Worm (Caenorhabditis elegans) whole organism, mixed stage, embryonic: ENCODE measurements around the gene W09D10.5.

ENCODE experiments used
- M03D4.4 ChIP-seq: sonication (generic microtip); optimal IDR thresholded peaks from 2 replicates; lab custom pipeline; 2017; ENCODE audit warnings: mild to moderate bottlenecking, missing genetic modification characterization, missing compliant biosample characterization
- bed-3 ChIP-seq: fragments of 200-800 bp; sonication (Bioruptor generic); optimal IDR thresholded peaks from 3 replicates; lab custom pipeline; 2018; ENCODE audit warnings: mild to moderate bottlenecking, missing genetic modification characterization, moderate library complexity, missing compliant biosample characterization
- blmp-1 ChIP-seq: fragments of 150-350 bp; optimal IDR thresholded peaks from 2 replicates; lab custom pipeline; 2014; ENCODE audit warnings: missing biosample characterization, missing genetic modification characterization
- ceh-39 ChIP-seq: fragments of 150-350 bp; optimal IDR thresholded peaks from 2 replicates; lab custom pipeline; 2014; ENCODE audit warnings: missing biosample characterization, missing genetic modification characterization
- ceh-43 ChIP-seq: fragments of 200-800 bp; sonication (Bioruptor generic); optimal IDR thresholded peaks from 2 replicates; lab custom pipeline; 2018; ENCODE audit warnings: mild to moderate bottlenecking, missing genetic modification characterization, moderate library complexity, missing compliant biosample characterization
- ceh-83 ChIP-seq: fragments of 200-800 bp; sonication (Bioruptor generic); optimal IDR thresholded peaks from 2 replicates; lab custom pipeline; 2018; ENCODE audit warnings: mild to moderate bottlenecking, missing genetic modification characterization, missing compliant biosample characterization
- ces-1 ChIP-seq: fragments of 150-350 bp; optimal IDR thresholded peaks from 2 replicates; lab custom pipeline; 2014; ENCODE audit warnings: missing biosample characterization, missing genetic modification reagents, missing genetic modification characterization
- cnd-1 ChIP-seq: fragments of 200-800 bp; sonication (Bioruptor generic); optimal IDR thresholded peaks from 2 replicates; lab custom pipeline; 2018; ENCODE audit warnings: mild to moderate bottlenecking, missing genetic modification characterization, missing compliant biosample characterization
- drap-1 ChIP-seq: fragments of 200-800 bp; sonication (Bioruptor generic); optimal IDR thresholded peaks from 3 replicates; lab custom pipeline; 2018; ENCODE audit warnings: mild to moderate bottlenecking, missing genetic modification characterization, missing compliant biosample characterization
- elt-1 ChIP-seq: sonication (generic microtip); optimal IDR thresholded peaks from 2 replicates; lab custom pipeline; 2017; ENCODE audit warnings: missing genetic modification characterization, mild to moderate bottlenecking, missing compliant biosample characterization, antibody characterized with exemption, moderate library complexity, borderline replicate concordance; ENCODE audit not compliant: insufficient read depth
- elt-3 ChIP-seq: fragments of 150-350 bp; optimal IDR thresholded peaks from 2 replicates; lab custom pipeline; 2014; ENCODE audit warnings: missing biosample characterization, missing genetic modification characterization
- flh-1 ChIP-seq: fragments of 200-800 bp; sonication (Bioruptor generic); optimal IDR thresholded peaks from 2 replicates; lab custom pipeline; 2018; ENCODE audit warnings: mild to moderate bottlenecking, missing genetic modification characterization, moderate library complexity, missing compliant biosample characterization
- ham-2 ChIP-seq: fragments of 200-800 bp; sonication (Bioruptor generic); optimal IDR thresholded peaks from 2 replicates; lab custom pipeline; 2018; ENCODE audit warnings: mild to moderate bottlenecking, missing genetic modification characterization, missing compliant biosample characterization
- hlh-1 ChIP-seq: fragments of 150-350 bp; optimal IDR thresholded peaks from 2 replicates; lab custom pipeline; 2014; ENCODE audit warnings: missing biosample characterization, missing genetic modification reagents, missing genetic modification characterization
- lin-13 ChIP-seq: fragments of 150-350 bp; optimal IDR thresholded peaks from 2 replicates; lab custom pipeline; 2014; ENCODE audit warnings: missing biosample characterization, missing genetic modification characterization
- lin-32 ChIP-seq: fragments of 200-800 bp; sonication (Bioruptor generic); optimal IDR thresholded peaks from 2 replicates; lab custom pipeline; 2018; ENCODE audit warnings: mild to moderate bottlenecking, missing genetic modification characterization, missing compliant biosample characterization
- lsy-2 ChIP-seq: fragments of 150-350 bp; optimal IDR thresholded peaks from 2 replicates; lab custom pipeline; 2014; ENCODE audit warnings: missing biosample characterization, missing genetic modification characterization
- mab-5 ChIP-seq: fragments of 150-350 bp; optimal IDR thresholded peaks from 2 replicates; lab custom pipeline; 2014; ENCODE audit warnings: missing biosample characterization, missing genetic modification characterization
- mep-1 ChIP-seq: fragments of 150-350 bp; optimal IDR thresholded peaks from 2 replicates; lab custom pipeline; 2017; ENCODE audit warnings: missing biosample characterization, missing genetic modification reagents, missing genetic modification characterization, inconsistent platforms
- mls-2 ChIP-seq: sonication (generic microtip); optimal IDR thresholded peaks from 2 replicates; lab custom pipeline; 2016; ENCODE audit warnings: mild to moderate bottlenecking, missing genetic modification characterization, moderate library complexity, missing compliant biosample characterization
- nhr-12 ChIP-seq: fragments of 150-350 bp; optimal IDR thresholded peaks from 2 replicates; lab custom pipeline; 2014; ENCODE audit warnings: missing biosample characterization, missing genetic modification characterization
- nhr-2 ChIP-seq: fragments of 150-350 bp; optimal IDR thresholded peaks from 2 replicates; lab custom pipeline; 2014; ENCODE audit warnings: missing biosample characterization, missing genetic modification characterization
- nhr-237 ChIP-seq: fragments of 150-350 bp; optimal IDR thresholded peaks from 2 replicates; lab custom pipeline; 2014; ENCODE audit warnings: missing biosample characterization, missing genetic modification characterization
- nhr-28 ChIP-seq: fragments of 150-350 bp; optimal IDR thresholded peaks from 2 replicates; lab custom pipeline; 2014; ENCODE audit warnings: missing biosample characterization, missing genetic modification characterization
- nhr-76 ChIP-seq: sonication (generic microtip); optimal IDR thresholded peaks from 2 replicates; lab custom pipeline; 2017; ENCODE audit warnings: missing biosample characterization, missing genetic modification characterization
- pha-4 ChIP-seq: fragments of 150-350 bp; optimal IDR thresholded peaks from 2 replicates; lab custom pipeline; 2018; ENCODE audit warnings: missing biosample characterization, missing genetic modification reagents, missing genetic modification characterization
- sem-2 ChIP-seq: fragments of 200-800 bp; sonication (Bioruptor generic); optimal IDR thresholded peaks from 2 replicates; lab custom pipeline; 2018; ENCODE audit warnings: mild to moderate bottlenecking, missing genetic modification characterization, missing compliant biosample characterization
- snpc-4 ChIP-seq: fragments of 150-350 bp; optimal IDR thresholded peaks from 2 replicates; lab custom pipeline; 2014; ENCODE audit warnings: missing biosample characterization, missing genetic modification characterization
- sptf-1 ChIP-seq: sonication (generic microtip); optimal IDR thresholded peaks from 2 replicates; lab custom pipeline; 2017; ENCODE audit warnings: mild to moderate bottlenecking, missing genetic modification characterization, moderate library complexity, missing compliant biosample characterization
- tbx-8 ChIP-seq: fragments of 200-800 bp; sonication (Bioruptor generic); optimal IDR thresholded peaks from 2 replicates; lab custom pipeline; 2018; ENCODE audit warnings: mild to moderate bottlenecking, missing genetic modification characterization, moderate library complexity, missing compliant biosample characterization
- unc-120 ChIP-seq: sonication (generic microtip); optimal IDR thresholded peaks from 2 replicates; lab custom pipeline; 2017; ENCODE audit warnings: missing genetic modification characterization, missing compliant biosample characterization; ENCODE audit not compliant: poor library complexity, severe bottlenecking
- unc-39 ChIP-seq: fragments of 150-350 bp; optimal IDR thresholded peaks from 2 replicates; lab custom pipeline; 2014; ENCODE audit warnings: missing biosample characterization, missing genetic modification characterization
- unc-62 ChIP-seq: fragments of 150-350 bp; optimal IDR thresholded peaks from 2 replicates; lab custom pipeline; 2014; ENCODE audit warnings: missing biosample characterization, missing genetic modification reagents, missing genetic modification characterization
- zip-8 ChIP-seq: fragments of 150-350 bp; optimal IDR thresholded peaks from 2 replicates; lab custom pipeline; 2014; ENCODE audit warnings: missing biosample characterization, missing genetic modification characterization
- ztf-11 ChIP-seq: fragments of 150-350 bp; optimal IDR thresholded peaks from 2 replicates; lab custom pipeline; 2014; ENCODE audit warnings: missing biosample characterization, missing genetic modification characterization

Gene W09D10.5

DNA sequence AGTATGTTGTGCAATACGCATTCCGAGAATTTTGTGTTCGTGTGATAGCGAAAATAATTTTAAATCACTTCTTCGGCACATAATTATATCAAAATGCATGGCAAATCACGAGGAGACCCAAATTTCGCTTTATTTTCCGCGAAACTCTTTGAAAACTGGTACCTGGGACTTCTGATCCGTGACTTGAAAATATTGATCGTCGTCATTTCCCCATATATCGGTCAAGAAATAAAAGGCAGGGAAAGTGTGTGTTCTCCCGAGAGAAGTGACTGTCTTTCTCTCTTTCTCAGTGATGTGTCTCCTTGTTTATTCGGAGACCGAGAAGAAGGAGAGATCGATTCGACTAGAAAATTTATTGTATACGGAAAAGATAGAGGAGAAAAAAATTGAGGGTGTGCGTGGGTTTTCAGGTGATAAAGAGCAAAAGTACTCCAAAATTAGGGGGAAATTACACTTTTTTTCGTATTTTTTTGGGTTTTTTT lies at the start of gene W09D10.5:
TSS of gene W09D10.5 (minus strand) at position 345 of the 482 bp plus-strand sequence.
- no peak for TF ChIP-seq unc-39 (tag; lab: Kevin White, UChicago)
- no peak for TF ChIP-seq nhr-12
- no peak for TF ChIP-seq mab-5 (tag; lab: Kevin White, UChicago)

DNA sequence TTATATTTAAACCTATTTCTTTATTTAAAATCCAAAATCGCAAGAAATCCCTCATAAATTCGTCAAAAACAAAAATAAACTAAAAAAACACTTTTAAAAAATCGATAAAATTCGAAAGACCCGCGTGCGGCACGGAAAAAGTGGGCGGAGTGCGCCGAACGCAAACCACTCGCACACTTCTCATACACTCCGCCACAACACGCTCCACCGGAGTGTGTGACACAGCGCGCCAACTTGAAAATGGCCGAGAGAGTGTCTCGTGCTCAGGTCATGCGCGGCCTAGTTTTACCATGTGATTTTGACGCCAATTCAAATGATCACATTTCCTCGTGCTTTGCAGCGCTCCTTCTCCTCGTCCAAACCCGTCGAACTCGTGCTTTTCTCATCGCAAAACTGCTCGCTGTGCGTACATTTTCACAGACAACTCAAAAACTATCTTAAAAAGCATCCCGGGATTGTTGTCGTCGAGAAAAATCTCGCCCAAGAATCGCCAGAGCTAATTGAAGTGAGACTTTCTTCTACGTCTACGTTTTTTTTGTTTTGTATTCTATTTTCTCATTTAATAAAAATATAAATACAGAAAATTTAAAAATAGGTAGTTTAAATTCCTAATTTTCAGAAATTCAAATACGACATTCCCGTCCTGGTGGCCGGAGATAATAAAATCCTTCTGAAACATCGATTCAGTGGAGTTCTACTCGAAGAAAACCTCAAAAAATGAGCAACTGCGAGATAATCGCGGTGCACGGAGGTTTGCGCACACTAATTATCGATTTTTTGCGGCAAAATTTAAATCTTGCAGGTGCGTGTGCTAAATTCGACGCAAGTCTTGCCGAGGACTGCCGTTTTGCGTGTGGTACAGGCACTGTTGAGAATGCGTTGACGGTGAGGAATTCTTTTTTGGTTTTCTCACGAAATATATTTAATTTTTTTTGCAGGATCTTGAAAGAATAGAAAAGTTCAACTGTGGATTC lies 48.0 kb upstream of the W09D10.5 start, which contains the start of gene tasp-1:
TSS of gene tasp-1 (plus strand) at position 258 of the 974 bp plus-strand sequence.
- TF ChIP-seq ces-1 (peak; percentile 91), nhr-2 (tag; lab: Kevin White, UChicago) (peak; percentile 71), nhr-12 (peak; percentile 99), ceh-39 (peak; percentile 99), elt-1 (tag; lab: Kevin White, UChicago) (peak; percentile 72), flh-1 (GFP tag; lab: Kevin White, UChicago) (peak; percentile 73), bed-3 (GFP tag; lab: Kevin White, UChicago) (peak; percentile 88), mep-1 (tag; lab: Kevin White, UChicago) (peak; percentile 100), lin-13 (tag; lab: Kevin White, UChicago) (peak; percentile 100), nhr-28 (tag; lab: Kevin White, UChicago) (peak; percentile 91), ham-2 (GFP tag; lab: Kevin White, UChicago) (peak; percentile 90), nhr-76 (tag; lab: Kevin White, UChicago) (peak; percentile 87), lsy-2 (tag; lab: Kevin White, UChicago) (peak; percentile 94), ceh-43 (GFP tag; lab: Kevin White, UChicago) (peak; percentile 93), blmp-1 (tag; lab: Kevin White, UChicago) (peak; percentile 72), drap-1 (GFP tag; lab: Kevin White, UChicago) (peak; percentile 99), M03D4.4 (tag; lab: Kevin White, UChicago) (peak; percentile 98), tbx-8 (GFP tag; lab: Kevin White, UChicago) (peak; percentile 97), cnd-1 (tag; lab: Kevin White, UChicago) (peak; percentile 98), mab-5 (tag; lab: Kevin White, UChicago) (peak; percentile 81), hlh-1 (tag; lab: Kevin White, UChicago) (peak; percentile 94), nhr-237 (tag; lab: Kevin White, UChicago) (peak; percentile 99), ztf-11 (peak; percentile 99), sptf-1 (tag; lab: Kevin White, UChicago) (peak; percentile 99), unc-62 (peak; percentile 96), zip-8 (tag; lab: Kevin White, UChicago) (no peak), pha-4 (tag; lab: Kevin White, UChicago) (peak; percentile 100), lin-32 (GFP tag; lab: Kevin White, UChicago) (peak; percentile 87), elt-3 (peak; percentile 88), sem-2 (GFP tag; lab: Kevin White, UChicago) (peak; percentile 74), unc-120 (tag; lab: Kevin White, UChicago) (peak; percentile 97), snpc-4 (tag; lab: Kevin White, UChicago) (no peak), ceh-83 (GFP tag; lab: Kevin White, UChicago) (peak; percentile 93), unc-39 (tag; lab: Kevin White, UChicago) (peak; percentile 96), mls-2 (tag; lab: Kevin White, UChicago) (peak; percentile 99)

- TF ChIP-seq M03D4.4 (tag; lab: Kevin White, UChicago): no peak
- TF ChIP-seq nhr-237 (tag; lab: Kevin White, UChicago): no peak
- TF ChIP-seq ceh-43 (GFP tag; lab: Kevin White, UChicago): no peak
- TF ChIP-seq elt-3: no peak
- TF ChIP-seq mep-1 (tag; lab: Kevin White, UChicago): no peak
- TF ChIP-seq flh-1 (GFP tag; lab: Kevin White, UChicago): no peak
- TF ChIP-seq nhr-2 (tag; lab: Kevin White, UChicago): no peak
- TF ChIP-seq nhr-28 (tag; lab: Kevin White, UChicago): no peak
- TF ChIP-seq blmp-1 (tag; lab: Kevin White, UChicago): no peak
- TF ChIP-seq zip-8 (tag; lab: Kevin White, UChicago): no peak
- no peak for TF ChIP-seq ceh-83 (GFP tag; lab: Kevin White, UChicago)
- TF ChIP-seq mab-5 (tag; lab: Kevin White, UChicago): no peak
- no peak for TF ChIP-seq bed-3 (GFP tag; lab: Kevin White, UChicago)
- no peak for TF ChIP-seq sptf-1 (tag; lab: Kevin White, UChicago)
- no peak for TF ChIP-seq hlh-1 (tag; lab: Kevin White, UChicago)
- no peak for TF ChIP-seq sem-2 (GFP tag; lab: Kevin White, UChicago)
- no peak for TF ChIP-seq ham-2 (GFP tag; lab: Kevin White, UChicago)
- TF ChIP-seq, all 35 proteins: peak for 0
Observed at ce11 chrIII:10758422-10758821, 47.1 kb upstream of the W09D10.5 start, which contains the start of gene K01G5.10. Gene K01G5.10 (minus strand): TSS chrIII:10758522.
